Worm (Caenorhabditis elegans) whole organism, L3 larva: Measurements from ENCODE around the gene C01G6.2.

Experiments used
- aly-2 ChIP-seq: fragments of 150-350 bp; optimal IDR thresholded peaks from 2 replicates; lab custom pipeline; 2014; ENCODE audit warnings: missing biosample characterization, missing genetic modification characterization
- ceh-16 ChIP-seq: sonication (generic microtip); optimal IDR thresholded peaks from 2 replicates; lab custom pipeline; 2017; ENCODE audit warnings: missing biosample characterization, missing genetic modification characterization
- ztf-11 ChIP-seq: fragments of 150-350 bp; optimal IDR thresholded peaks from 2 replicates; lab custom pipeline; 2014; ENCODE audit warnings: missing biosample characterization, missing genetic modification characterization

DNA sequence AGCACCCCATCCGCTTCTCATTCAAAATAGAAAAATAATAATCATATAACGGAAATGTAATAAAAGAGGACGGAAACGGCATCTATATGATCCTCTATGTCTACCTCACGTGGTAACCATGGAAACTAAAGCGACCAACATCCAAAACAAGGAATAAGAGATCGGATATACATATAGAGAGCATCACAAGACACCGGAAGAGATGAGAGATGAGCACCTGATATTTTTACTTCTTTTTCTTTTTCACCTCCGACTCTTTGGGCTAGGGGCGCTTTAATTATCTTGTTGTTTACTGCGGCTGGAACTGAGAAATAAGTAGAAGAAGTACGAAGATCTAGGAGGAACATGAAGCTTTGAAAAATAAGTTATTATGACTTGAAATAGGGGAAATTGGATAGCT, 3.1 kb upstream of the C01G6.2 start:
- TF ChIP-seq aly-2 (tag; lab: Kevin White, UChicago) (no peak), ztf-11 (no peak), ceh-16 (tag; lab: Kevin White, UChicago) (no peak)
